Worm (Caenorhabditis elegans) whole organism, late embryonic: ENCODE measurements around the gene F53C11.9.

Source experiments
- ama-1 ChIP-seq: fragments of 150-350 bp; optimal IDR thresholded peaks from 2 replicates; lab custom pipeline; 2014
- eyg-1 ChIP-seq: sonication (generic microtip); optimal IDR thresholded peaks from 2 replicates; lab custom pipeline; 2016; ENCODE audit warnings: missing genotype, missing genetic modification characterization, missing compliant biosample characterization
- nfya-1 ChIP-seq: sonication (generic microtip); optimal IDR thresholded peaks from 2 replicates; lab custom pipeline; 2017; ENCODE audit warnings: missing genetic modification characterization, mild to moderate bottlenecking, missing compliant biosample characterization, antibody characterized with exemption, moderate library complexity
- nhr-11 ChIP-seq: fragments of 150-350 bp; optimal IDR thresholded peaks from 2 replicates; lab custom pipeline; 2014; ENCODE audit warnings: missing biosample characterization, missing genetic modification characterization
- nhr-232 ChIP-seq: sonication (generic microtip); optimal IDR thresholded peaks from 2 replicates; lab custom pipeline; 2016; ENCODE audit warnings: missing genetic modification characterization, missing compliant biosample characterization
- sdc-2 ChIP-seq: sonication (generic microtip); optimal IDR thresholded peaks from 2 replicates; lab custom pipeline; 2016; ENCODE audit warnings: missing genotype, missing genetic modification characterization, missing compliant biosample characterization
- sox-4 ChIP-seq: sonication (generic microtip); optimal IDR thresholded peaks from 2 replicates; lab custom pipeline; 2017; ENCODE audit warnings: mild to moderate bottlenecking, missing genetic modification characterization, inconsistent platforms, missing compliant biosample characterization

- no peak for TF ChIP-seq nfya-1
- TF ChIP-seq ama-1: no peak
- TF ChIP-seq nhr-11 (tag; lab: Kevin White, UChicago): no peak
- TF ChIP-seq sox-4 (tag; lab: Kevin White, UChicago): no peak
- TF ChIP-seq sdc-2 (tag; lab: Kevin White, UChicago): no peak
- TF ChIP-seq nhr-232 (tag; lab: Kevin White, UChicago): no peak
- TF ChIP-seq eyg-1 (tag; lab: Kevin White, UChicago): no peak
Observed at ce11 chrV:13782190-13782589, 4.4 kb downstream of the F53C11.9 start, which contains the start of gene decr-1.1.
